Fruit fly (Drosophila melanogaster) whole organism, prepupa: Measurements from ENCODE around the gene MICU3.
A peak's percentile ranks its signal among the peaks of the same experiment; 100 is the strongest.

Source experiments
- CG10631 ChIP-seq: fragments of 200-800 bp; sonication (Bioruptor generic); optimal IDR thresholded peaks from 2 replicates; lab custom pipeline; 2016; ENCODE audit warnings: missing biosample characterization, missing genetic modification characterization
- CG11762 ChIP-seq: fragments of 200-800 bp; sonication (Bioruptor generic); optimal IDR thresholded peaks from 3 replicates; lab custom pipeline; 2016; ENCODE audit warnings: missing biosample characterization, missing genetic modification characterization; ENCODE audit not compliant: insufficient read depth
- CG15336 ChIP-seq: fragments of 200-800 bp; sonication (Bioruptor generic); IDR thresholded peaks from 2 replicates; pipeline ENCODE4 v1.3.6; 2022; ENCODE audit warnings: missing biosample characterization, missing genetic modification characterization
- CG16779 ChIP-seq: fragments of 200-800 bp; sonication (Bioruptor generic); optimal IDR thresholded peaks from 3 replicates; lab custom pipeline; 2017; ENCODE audit warnings: missing biosample characterization, mild to moderate bottlenecking, missing genetic modification characterization
- CG31627 ChIP-seq: fragments of 200-800 bp; sonication (Bioruptor generic); optimal IDR thresholded peaks from 3 replicates; lab custom pipeline; 2016; ENCODE audit warnings: missing biosample characterization, missing genetic modification characterization
- CG32006 ChIP-seq: fragments of 200-800 bp; sonication (Bioruptor generic); optimal IDR thresholded peaks from 3 replicates; lab custom pipeline; 2017; ENCODE audit warnings: missing biosample characterization, mild to moderate bottlenecking, missing genetic modification characterization
- CG34406 ChIP-seq: fragments of 200-800 bp; sonication (Bioruptor generic); optimal IDR thresholded peaks from 3 replicates; lab custom pipeline; 2016; ENCODE audit warnings: missing biosample characterization, missing genetic modification characterization
- CG3919 ChIP-seq: fragments of 200-800 bp; sonication (Bioruptor generic); optimal IDR thresholded peaks from 3 replicates; lab custom pipeline; 2016; ENCODE audit warnings: missing biosample characterization, missing genetic modification characterization
- CG6163 ChIP-seq: fragments of 200-800 bp; sonication (Bioruptor generic); IDR thresholded peaks from 3 replicates; pipeline ENCODE4 v1.3.6; 2022; ENCODE audit warnings: missing biosample characterization, missing genetic modification characterization
- CG6792 ChIP-seq: fragments of 200-800 bp; sonication (Bioruptor generic); optimal IDR thresholded peaks from 3 replicates; lab custom pipeline; 2016; ENCODE audit warnings: missing biosample characterization, missing genetic modification characterization
- CG6808 ChIP-seq: fragments of 200-800 bp; sonication (Bioruptor generic); optimal IDR thresholded peaks from 3 replicates; lab custom pipeline; 2017; ENCODE audit warnings: missing biosample characterization, missing genetic modification characterization, mild to moderate bottlenecking, moderate library complexity, missing genetic modification reagents
- CG6854 ChIP-seq: fragments of 200-800 bp; sonication (Bioruptor generic); optimal IDR thresholded peaks from 2 replicates; lab custom pipeline; 2017; ENCODE audit warnings: missing biosample characterization, mild to moderate bottlenecking, missing genetic modification characterization
- CG7368 ChIP-seq: fragments of 200-800 bp; sonication (Bioruptor generic); optimal IDR thresholded peaks from 3 replicates; lab custom pipeline; 2016; ENCODE audit warnings: missing biosample characterization, missing genetic modification characterization
- CG8119 ChIP-seq: fragments of 200-800 bp; sonication (Bioruptor generic); IDR thresholded peaks from 3 replicates; pipeline ENCODE4 v1.3.6; 2022; ENCODE audit warnings: missing biosample characterization, missing genetic modification characterization
- CG8319 ChIP-seq: fragments of 200-800 bp; sonication (Bioruptor generic); optimal IDR thresholded peaks from 3 replicates; lab custom pipeline; 2016; ENCODE audit warnings: missing biosample characterization, missing genetic modification characterization
- CG8632 ChIP-seq: fragments of 200-800 bp; sonication (Bioruptor generic); optimal IDR thresholded peaks from 3 replicates; lab custom pipeline; 2016; ENCODE audit warnings: missing biosample characterization, missing genetic modification characterization
- Eip75B ChIP-seq: fragments of 200-800 bp; sonication (Bioruptor generic); optimal IDR thresholded peaks from 3 replicates; lab custom pipeline; 2016; ENCODE audit warnings: missing biosample characterization, missing genetic modification characterization
- Eip78C ChIP-seq: fragments of 200-800 bp; sonication (Bioruptor generic); peaks from one replicate; lab custom pipeline; 2016; ENCODE audit warnings: missing biosample characterization, missing genetic modification characterization
- Eip93F ChIP-seq: fragments of 200-800 bp; sonication (Bioruptor generic); optimal IDR thresholded peaks from 2 replicates; lab custom pipeline; 2016; ENCODE audit warnings: missing biosample characterization, mild to moderate bottlenecking, missing genetic modification characterization
- Ets96B ChIP-seq: fragments of 200-800 bp; optimal IDR thresholded peaks from 2 replicates; lab custom pipeline; 2019; ENCODE audit warnings: missing biosample characterization, mild to moderate bottlenecking, missing genetic modification characterization, moderate library complexity
- Hr39 ChIP-seq: fragments of 200-800 bp; sonication (Bioruptor generic); optimal IDR thresholded peaks from 2 replicates; lab custom pipeline; 2016; ENCODE audit warnings: missing biosample characterization, missing genetic modification characterization
- Hr4 ChIP-seq: fragments of 200-800 bp; sonication (Bioruptor generic); optimal IDR thresholded peaks from 3 replicates; lab custom pipeline; 2016; ENCODE audit warnings: missing biosample characterization, missing genetic modification characterization
- Met ChIP-seq: fragments of 200-800 bp; sonication (Bioruptor generic); optimal IDR thresholded peaks from 3 replicates; lab custom pipeline; 2016; ENCODE audit warnings: missing biosample characterization, missing genetic modification characterization
- OdsH ChIP-seq: fragments of 200-800 bp; sonication (Bioruptor generic); optimal IDR thresholded peaks from 3 replicates; lab custom pipeline; 2016; ENCODE audit warnings: missing biosample characterization, missing genetic modification characterization
- Sox102F ChIP-seq: fragments of 200-800 bp; sonication (Bioruptor generic); optimal IDR thresholded peaks from 2 replicates; lab custom pipeline; 2016; ENCODE audit warnings: missing biosample characterization, mild to moderate bottlenecking, missing genetic modification characterization
- Sox14 ChIP-seq: fragments of 200-800 bp; sonication (Bioruptor generic); optimal IDR thresholded peaks from 3 replicates; lab custom pipeline; 2016; ENCODE audit warnings: missing biosample characterization, missing genetic modification characterization
- achi ChIP-seq: fragments of 200-800 bp; sonication (Bioruptor generic); optimal IDR thresholded peaks from 3 replicates; lab custom pipeline; 2016; ENCODE audit warnings: missing biosample characterization, missing genetic modification characterization
- acj6 ChIP-seq: fragments of 200-800 bp; sonication (Bioruptor generic); optimal IDR thresholded peaks from 3 replicates; lab custom pipeline; 2016; ENCODE audit warnings: missing biosample characterization, missing genetic modification characterization
- cyc ChIP-seq: fragments of 200-800 bp; sonication (Bioruptor generic); optimal IDR thresholded peaks from 3 replicates; lab custom pipeline; 2016; ENCODE audit warnings: missing biosample characterization, missing genetic modification characterization
- dsx ChIP-seq: fragments of 200-800 bp; optimal IDR thresholded peaks from 3 replicates; lab custom pipeline; 2019; ENCODE audit warnings: missing biosample characterization, mild to moderate bottlenecking, missing genetic modification characterization, moderate library complexity; ENCODE audit not compliant: poor library complexity, severe bottlenecking
- eg ChIP-seq: fragments of 200-800 bp; sonication (Bioruptor generic); IDR thresholded peaks from 3 replicates; pipeline ENCODE4 v1.3.6; 2022; ENCODE audit warnings: missing biosample characterization, missing genetic modification characterization
- esn ChIP-seq: fragments of 200-800 bp; sonication (Bioruptor generic); optimal IDR thresholded peaks from 2 replicates; lab custom pipeline; 2016; ENCODE audit warnings: missing biosample characterization, mild to moderate bottlenecking, missing genetic modification characterization, moderate library complexity
- fd59A ChIP-seq: fragments of 200-800 bp; sonication (Bioruptor generic); optimal IDR thresholded peaks from 2 replicates; lab custom pipeline; 2017; ENCODE audit warnings: missing biosample characterization, mild to moderate bottlenecking, missing genetic modification characterization, missing genetic modification reagents
- fkh ChIP-seq: fragments of 200-800 bp; sonication (Bioruptor generic); optimal IDR thresholded peaks from 3 replicates; lab custom pipeline; 2017; ENCODE audit warnings: missing biosample characterization, mild to moderate bottlenecking, missing genetic modification characterization, moderate library complexity
- lz ChIP-seq: fragments of 200-800 bp; sonication (Bioruptor generic); optimal IDR thresholded peaks from 3 replicates; lab custom pipeline; 2016; ENCODE audit warnings: missing biosample characterization, missing genetic modification characterization
- net ChIP-seq: fragments of 200-800 bp; sonication (Bioruptor generic); optimal IDR thresholded peaks from 3 replicates; lab custom pipeline; 2016; ENCODE audit warnings: missing biosample characterization, missing genetic modification characterization
- pdm3 ChIP-seq: fragments of 200-800 bp; sonication (Bioruptor generic); optimal IDR thresholded peaks from 3 replicates; lab custom pipeline; 2016; ENCODE audit warnings: missing biosample characterization, missing genetic modification characterization
- salr ChIP-seq, 2 experiments: fragments of 200-800 bp; sonication (Bioruptor generic); optimal IDR thresholded peaks; 3 replicates each; lab custom pipeline; 2016 to 2018; ENCODE audit warnings: missing biosample characterization in 2 of 2, missing genetic modification characterization in 2 of 2, mild to moderate bottlenecking in 1 of 2
- spab ChIP-seq: fragments of 200-800 bp; sonication (Bioruptor generic); optimal IDR thresholded peaks from 2 replicates; lab custom pipeline; 2017; ENCODE audit warnings: missing biosample characterization, mild to moderate bottlenecking, missing genetic modification characterization, missing genetic modification reagents
- ss ChIP-seq, 2 experiments: fragments of 200-800 bp; sonication (Bioruptor generic); optimal IDR thresholded peaks; 2 replicates in 1 of 2; 3 replicates in 1 of 2; lab custom pipeline; 2017 to 2018; ENCODE audit warnings: mild to moderate bottlenecking in 2 of 2, missing biosample characterization in 2 of 2, missing genetic modification characterization in 2 of 2, moderate library complexity in 1 of 2
- topi ChIP-seq: fragments of 200-800 bp; sonication (Bioruptor generic); optimal IDR thresholded peaks from 3 replicates; lab custom pipeline; 2016; ENCODE audit warnings: missing biosample characterization, missing genetic modification characterization
- vri ChIP-seq: fragments of 200-800 bp; sonication (Bioruptor generic); optimal IDR thresholded peaks from 3 replicates; lab custom pipeline; 2016; ENCODE audit warnings: missing biosample characterization, mild to moderate bottlenecking, missing genetic modification characterization

Gene MICU3

DNA sequence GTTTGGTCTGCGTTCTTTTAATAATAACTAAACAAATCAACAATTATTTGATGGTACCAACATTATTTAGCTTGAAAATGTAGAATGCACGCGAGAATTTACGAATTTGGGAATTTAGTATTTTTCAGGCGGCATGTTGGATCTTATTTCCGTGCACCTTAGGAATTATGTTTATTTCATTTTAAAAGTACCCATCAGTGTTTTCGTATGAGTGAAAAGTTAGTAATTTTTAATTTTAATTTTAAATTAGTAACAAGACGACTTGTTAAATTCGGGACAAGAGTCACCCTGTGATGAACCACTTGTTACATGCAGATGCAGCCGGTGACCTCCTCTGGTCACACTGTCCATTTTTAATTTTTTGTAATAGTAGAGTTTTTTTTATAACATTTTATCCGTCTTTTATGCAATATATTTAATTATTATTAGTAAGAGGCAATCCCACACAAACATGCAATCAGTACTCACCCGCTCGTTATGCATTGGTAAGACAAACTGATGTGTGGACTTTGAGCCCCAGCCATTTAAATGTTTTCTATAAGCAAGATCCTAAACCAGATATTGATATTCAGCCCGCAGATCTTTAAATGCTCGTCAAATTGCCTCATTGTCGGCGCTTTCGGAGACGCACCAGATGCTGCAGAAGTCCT is 30.4 kb downstream of the MICU3 start, which contains the start of the genes CG17186 and Arc42 (continued):
- 0 out of 2 replicates have a peak, but pooled peaks have one; percentile 15 for TF ChIP-seq CG15336 (GFP tag; lab: Robert Waterston, UW)
- peak; percentile 72 for TF ChIP-seq Eip78C (GFP tag; lab: Kevin White, UChicago)
- peak; percentile 46 for TF ChIP-seq Met
- peak; percentile 6 for TF ChIP-seq Hr39 (GFP tag; lab: Kevin White, UChicago)
- peak; percentile 13 for TF ChIP-seq Sox102F
- TF ChIP-seq CG16779: peak; percentile 62
- peak; percentile 30 for TF ChIP-seq CG8319 (GFP tag; lab: Kevin White, UChicago)
- TF ChIP-seq Sox14 (GFP tag; lab: Kevin White, UChicago): peak; percentile 28
- peak; percentile 39 for TF ChIP-seq vri (GFP tag; lab: Kevin White, UChicago)
- peak; percentile 41 for TF ChIP-seq OdsH (GFP tag; lab: Kevin White, UChicago)
- no peak for TF ChIP-seq CG7368 (GFP tag; lab: Kevin White, UChicago)

DNA sequence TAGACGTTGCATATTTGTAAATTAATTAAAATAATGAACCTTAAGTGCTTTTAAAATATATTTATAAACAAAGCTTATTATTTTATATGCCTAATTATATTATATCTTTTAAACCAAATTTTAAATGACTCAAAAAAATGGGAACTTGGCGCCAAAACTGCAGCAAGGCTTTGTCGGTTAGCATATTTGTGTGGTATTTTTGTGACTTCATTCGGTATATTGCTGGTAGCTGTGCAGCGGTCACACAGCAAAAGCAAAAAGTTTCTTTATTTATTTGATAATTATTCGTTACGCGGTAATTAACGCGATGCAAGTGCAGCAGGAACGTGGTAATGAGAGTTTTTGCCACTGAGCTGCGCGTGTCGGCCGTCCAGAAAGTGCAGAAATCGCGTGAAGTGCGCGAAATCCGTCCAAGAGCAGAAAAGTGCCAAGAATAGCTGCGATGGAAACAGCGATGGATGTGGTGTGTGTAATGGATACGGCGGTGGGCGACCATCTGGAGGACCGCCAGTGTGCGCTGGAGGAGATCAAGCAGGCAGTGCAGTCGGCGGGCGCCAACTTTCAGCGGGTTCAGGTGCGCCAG is 32.5 kb downstream of the MICU3 start, which contains the start of gene Ask1:
Gene Ask1 (plus strand): TSS at position 250 of the 583 bp plus-strand sequence.
- TF ChIP-seq CG6808 (GFP tag; lab: Kevin White, UChicago) (no peak), CG8632 (no peak), CG6854 (peak; percentile 16), CG10631 (GFP tag; lab: Kevin White, UChicago) (no peak), Eip93F (no peak), Sox14 (GFP tag; lab: Kevin White, UChicago) (no peak), fkh (peak; percentile 20), salr (GFP tag; optimal IDR thresholded peaks at IDR 0.05; lab: Kevin White, UChicago) (no peak), CG15336 (GFP tag; lab: Robert Waterston, UW) (no peak), ss (GFP tag; optimal IDR thresholded peaks at IDR 0.05; lab: Kevin White, UChicago) (no peak), CG34406 (GFP tag; lab: Kevin White, UChicago) (no peak), acj6 (GFP tag; lab: Kevin White, UChicago) (no peak), achi (GFP tag; lab: Kevin White, UChicago) (no peak), CG3919 (GFP tag; lab: Kevin White, UChicago) (no peak), lz (GFP tag; lab: Kevin White, UChicago) (no peak)

DNA sequence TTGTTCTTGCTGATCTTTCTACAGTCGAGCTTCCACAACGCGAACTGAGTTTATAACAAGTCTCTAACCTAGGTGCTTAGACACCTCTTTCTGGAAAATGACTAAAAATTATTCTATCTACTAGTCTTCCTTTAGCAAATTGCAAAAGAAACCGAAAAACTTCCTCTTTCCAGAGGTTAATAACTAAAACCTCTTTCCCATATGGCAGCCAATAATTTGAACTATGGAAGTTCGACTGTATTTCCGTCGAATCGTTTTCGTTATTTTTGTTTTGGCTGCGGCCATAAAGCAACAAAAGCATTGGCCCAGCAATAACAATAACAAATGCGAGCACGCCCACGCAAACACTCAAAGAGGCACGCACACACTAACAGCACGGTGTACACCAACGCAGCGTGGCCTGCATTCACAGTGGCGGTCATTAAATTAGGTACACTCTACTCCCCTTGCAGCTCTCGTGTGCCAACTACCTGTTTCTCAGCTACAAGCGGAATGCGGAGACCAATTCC is 33.4 kb downstream of the MICU3 start:
- peak; percentile 50 for TF ChIP-seq CG15336 (GFP tag; lab: Robert Waterston, UW)
- peak; percentile 13 for TF ChIP-seq cyc (GFP tag; lab: Kevin White, UChicago)
- TF ChIP-seq Met: no peak
- no peak for TF ChIP-seq CG10631 (GFP tag; lab: Kevin White, UChicago)
- TF ChIP-seq fkh: peak; percentile 10
- TF ChIP-seq CG6854: peak; percentile 38
- peak; percentile 33; the same call in 1 of the 3 replicates for TF ChIP-seq CG8119
- TF ChIP-seq ss (GFP tag; optimal IDR thresholded peaks at IDR 0.05; lab: Kevin White, UChicago): peak in 1 of 2 experiments; percentile 52
- TF ChIP-seq Ets96B: peak; percentile 18
- peak; percentile 48 for TF ChIP-seq vri (GFP tag; lab: Kevin White, UChicago)
- no peak for TF ChIP-seq Hr39 (GFP tag; lab: Kevin White, UChicago)
- TF ChIP-seq OdsH (GFP tag; lab: Kevin White, UChicago): peak; percentile 11
- peak; percentile 45 for TF ChIP-seq esn (GFP tag; lab: Kevin White, UChicago)
- peak; percentile 5 for TF ChIP-seq CG7368 (GFP tag; lab: Kevin White, UChicago)
- TF ChIP-seq lz (GFP tag; lab: Kevin White, UChicago): peak; percentile 27
- no peak for TF ChIP-seq dsx (GFP tag; lab: Kevin White, UChicago)
- no peak for TF ChIP-seq CG6792 (GFP tag; lab: Kevin White, UChicago)
- TF ChIP-seq CG32006 (GFP tag; lab: Kevin White, UChicago): peak; percentile 36
- TF ChIP-seq Eip75B (GFP tag; lab: Kevin White, UChicago): no peak
- TF ChIP-seq Hr4 (GFP tag; lab: Kevin White, UChicago): peak; percentile 7
- peak; percentile 38 for TF ChIP-seq CG31627 (GFP tag; lab: Kevin White, UChicago)
- peak; percentile 51 for TF ChIP-seq net
- peak; percentile 50; the same call in 1 of the 3 replicates for TF ChIP-seq eg (GFP tag; lab: Robert Waterston, UW)
- TF ChIP-seq achi (GFP tag; lab: Kevin White, UChicago): no peak
- peak; percentile 38 for TF ChIP-seq CG6808 (GFP tag; lab: Kevin White, UChicago)
- no peak for TF ChIP-seq fd59A (GFP tag; lab: Kevin White, UChicago)
- TF ChIP-seq Sox14 (GFP tag; lab: Kevin White, UChicago): peak; percentile 39
- TF ChIP-seq Eip78C (GFP tag; lab: Kevin White, UChicago): peak; percentile 85
- peak; percentile 25 for TF ChIP-seq topi (GFP tag; lab: Kevin White, UChicago)
- TF ChIP-seq pdm3 (GFP tag; lab: Kevin White, UChicago): no peak
- TF ChIP-seq CG11762 (GFP tag; lab: Kevin White, UChicago): no peak
- no peak for TF ChIP-seq spab (GFP tag; lab: Kevin White, UChicago)
- TF ChIP-seq CG6163 (GFP tag; lab: Robert Waterston, UW): peak; percentile 31; the same call in 1 of the 3 replicates
- TF ChIP-seq, all 60 proteins: peak for 22
